Worm (Caenorhabditis elegans) whole organism, L1 larva: ENCODE results near the gene F22B7.9.

Source experiments
- Y116A8C.19 ChIP-seq: sonication (generic microtip); optimal IDR thresholded peaks from 2 replicates; lab custom pipeline; 2016; ENCODE audit warnings: missing compliant biosample characterization, missing genetic modification characterization, borderline replicate concordance
- lin-39 ChIP-seq: fragments of 150-350 bp; optimal IDR thresholded peaks from 2 replicates; lab custom pipeline; 2014; ENCODE audit warnings: missing biosample characterization, missing genetic modification reagents, missing genetic modification characterization
- mdl-1 ChIP-seq, 2 experiments: fragments of 150-350 bp; optimal IDR thresholded peaks; 2 replicates each; lab custom pipeline; 2014 to 2017; ENCODE audit warnings: missing biosample characterization in 2 of 2, missing genetic modification characterization in 2 of 2, inconsistent platforms in 1 of 2
- nhr-76 ChIP-seq: sonication (generic microtip); optimal IDR thresholded peaks from 2 replicates; lab custom pipeline; 2017; ENCODE audit warnings: missing biosample characterization, missing genetic modification characterization
- skn-1 ChIP-seq: fragments of 150-350 bp; optimal IDR thresholded peaks from 2 replicates; lab custom pipeline; 2014; ENCODE audit warnings: missing biosample characterization, missing genetic modification characterization
- tbx-2 ChIP-seq: sonication (generic microtip); optimal IDR thresholded peaks from 2 replicates; lab custom pipeline; 2016; ENCODE audit warnings: missing genetic modification characterization, missing compliant biosample characterization
- unc-62 ChIP-seq: fragments of 150-350 bp; optimal IDR thresholded peaks from 2 replicates; lab custom pipeline; 2014; ENCODE audit warnings: missing biosample characterization, missing genetic modification reagents, missing genetic modification characterization
- unc-86 ChIP-seq: sonication (generic microtip); optimal IDR thresholded peaks from 2 replicates; lab custom pipeline; 2016; ENCODE audit warnings: missing genetic modification characterization, missing compliant biosample characterization

- TF ChIP-seq Y116A8C.19 (tag; lab: Kevin White, UChicago) (no peak), skn-1 (tag; lab: Kevin White, UChicago) (no peak), tbx-2 (tag; lab: Kevin White, UChicago) (no peak), unc-86 (tag; lab: Kevin White, UChicago) (no peak), lin-39 (tag; lab: Kevin White, UChicago) (no peak), mdl-1 (tag; optimal IDR thresholded peaks at IDR 0.05; lab: Kevin White, UChicago) (no peak), unc-62 (GFP tag; lab: Kevin White, UChicago) (no peak), nhr-76 (tag; lab: Kevin White, UChicago) (no peak)
These were observed 21.3 kb upstream of the F22B7.9 start, which contains the start of gene pgl-2 for ce11 chrIII:8674980-8675485.
